Fruit fly (Drosophila melanogaster) whole organism, prepupa: ENCODE data around the gene CG4572.
A peak's percentile ranks its signal among the peaks of the same experiment; 100 is the strongest.

Experiments
- CG10631 ChIP-seq: fragments of 200-800 bp; sonication (Bioruptor generic); optimal IDR thresholded peaks from 2 replicates; lab custom pipeline; 2016; ENCODE audit warnings: missing biosample characterization, missing genetic modification characterization
- CG10669 ChIP-seq: fragments of 200-800 bp; sonication (Bioruptor generic); optimal IDR thresholded peaks from 3 replicates; lab custom pipeline; 2018; ENCODE audit warnings: missing biosample characterization, mild to moderate bottlenecking, missing genetic modification characterization, moderate library complexity
- CG11294 ChIP-seq: fragments of 200-800 bp; sonication (Bioruptor generic); IDR thresholded peaks from 2 replicates; pipeline ENCODE4 v1.3.6; 2022; ENCODE audit warnings: missing biosample characterization, missing genetic modification characterization
- CG11762 ChIP-seq: fragments of 200-800 bp; sonication (Bioruptor generic); optimal IDR thresholded peaks from 3 replicates; lab custom pipeline; 2016; ENCODE audit warnings: missing biosample characterization, missing genetic modification characterization; ENCODE audit not compliant: insufficient read depth
- CG11902 ChIP-seq: fragments of 200-800 bp; sonication (Bioruptor generic); optimal IDR thresholded peaks from 3 replicates; lab custom pipeline; 2016; ENCODE audit warnings: missing biosample characterization, missing genetic modification characterization
- CG15336 ChIP-seq: fragments of 200-800 bp; sonication (Bioruptor generic); IDR thresholded peaks from 2 replicates; pipeline ENCODE4 v1.3.6; 2022; ENCODE audit warnings: missing biosample characterization, missing genetic modification characterization
- CG3032 ChIP-seq: fragments of 200-800 bp; optimal IDR thresholded peaks from 2 replicates; lab custom pipeline; 2019; ENCODE audit warnings: missing biosample characterization, mild to moderate bottlenecking, missing genetic modification characterization, moderate library complexity
- CG31627 ChIP-seq: fragments of 200-800 bp; sonication (Bioruptor generic); optimal IDR thresholded peaks from 3 replicates; lab custom pipeline; 2016; ENCODE audit warnings: missing biosample characterization, missing genetic modification characterization
- CG32006 ChIP-seq: fragments of 200-800 bp; sonication (Bioruptor generic); optimal IDR thresholded peaks from 3 replicates; lab custom pipeline; 2017; ENCODE audit warnings: missing biosample characterization, mild to moderate bottlenecking, missing genetic modification characterization
- CG34406 ChIP-seq: fragments of 200-800 bp; sonication (Bioruptor generic); optimal IDR thresholded peaks from 3 replicates; lab custom pipeline; 2016; ENCODE audit warnings: missing biosample characterization, missing genetic modification characterization
- CG3919 ChIP-seq: fragments of 200-800 bp; sonication (Bioruptor generic); optimal IDR thresholded peaks from 3 replicates; lab custom pipeline; 2016; ENCODE audit warnings: missing biosample characterization, missing genetic modification characterization
- CG6163 ChIP-seq: fragments of 200-800 bp; sonication (Bioruptor generic); IDR thresholded peaks from 3 replicates; pipeline ENCODE4 v1.3.6; 2022; ENCODE audit warnings: missing biosample characterization, missing genetic modification characterization
- CG6854 ChIP-seq: fragments of 200-800 bp; sonication (Bioruptor generic); optimal IDR thresholded peaks from 2 replicates; lab custom pipeline; 2017; ENCODE audit warnings: missing biosample characterization, mild to moderate bottlenecking, missing genetic modification characterization
- CG7368 ChIP-seq: fragments of 200-800 bp; sonication (Bioruptor generic); optimal IDR thresholded peaks from 3 replicates; lab custom pipeline; 2016; ENCODE audit warnings: missing biosample characterization, missing genetic modification characterization
- CG8119 ChIP-seq: fragments of 200-800 bp; sonication (Bioruptor generic); IDR thresholded peaks from 3 replicates; pipeline ENCODE4 v1.3.6; 2022; ENCODE audit warnings: missing biosample characterization, missing genetic modification characterization
- CG8632 ChIP-seq: fragments of 200-800 bp; sonication (Bioruptor generic); optimal IDR thresholded peaks from 3 replicates; lab custom pipeline; 2016; ENCODE audit warnings: missing biosample characterization, missing genetic modification characterization
- CG9139 ChIP-seq: fragments of 200-800 bp; sonication (Bioruptor generic); optimal IDR thresholded peaks from 3 replicates; lab custom pipeline; 2017; ENCODE audit warnings: missing biosample characterization, mild to moderate bottlenecking, missing genetic modification characterization
- Eip78C ChIP-seq: fragments of 200-800 bp; sonication (Bioruptor generic); peaks from one replicate; lab custom pipeline; 2016; ENCODE audit warnings: missing biosample characterization, missing genetic modification characterization
- Eip93F ChIP-seq: fragments of 200-800 bp; sonication (Bioruptor generic); optimal IDR thresholded peaks from 2 replicates; lab custom pipeline; 2016; ENCODE audit warnings: missing biosample characterization, mild to moderate bottlenecking, missing genetic modification characterization
- Gug ChIP-seq: fragments of 200-800 bp; sonication (Bioruptor generic); IDR thresholded peaks from 2 replicates; pipeline ENCODE4 v1.3.6; 2022; ENCODE audit warnings: missing biosample characterization, missing genetic modification characterization
- Hr39 ChIP-seq: fragments of 200-800 bp; sonication (Bioruptor generic); optimal IDR thresholded peaks from 2 replicates; lab custom pipeline; 2016; ENCODE audit warnings: missing biosample characterization, missing genetic modification characterization
- Hr4 ChIP-seq: fragments of 200-800 bp; sonication (Bioruptor generic); optimal IDR thresholded peaks from 3 replicates; lab custom pipeline; 2016; ENCODE audit warnings: missing biosample characterization, missing genetic modification characterization
- Met ChIP-seq: fragments of 200-800 bp; sonication (Bioruptor generic); optimal IDR thresholded peaks from 3 replicates; lab custom pipeline; 2016; ENCODE audit warnings: missing biosample characterization, missing genetic modification characterization
- OdsH ChIP-seq: fragments of 200-800 bp; sonication (Bioruptor generic); optimal IDR thresholded peaks from 3 replicates; lab custom pipeline; 2016; ENCODE audit warnings: missing biosample characterization, missing genetic modification characterization
- Smox ChIP-seq: fragments of 200-800 bp; sonication (Bioruptor generic); optimal IDR thresholded peaks from 3 replicates; lab custom pipeline; 2016; ENCODE audit warnings: missing biosample characterization, missing genetic modification characterization
- Sox102F ChIP-seq: fragments of 200-800 bp; sonication (Bioruptor generic); optimal IDR thresholded peaks from 2 replicates; lab custom pipeline; 2016; ENCODE audit warnings: missing biosample characterization, mild to moderate bottlenecking, missing genetic modification characterization
- Sox14 ChIP-seq: fragments of 200-800 bp; sonication (Bioruptor generic); optimal IDR thresholded peaks from 3 replicates; lab custom pipeline; 2016; ENCODE audit warnings: missing biosample characterization, missing genetic modification characterization
- Sox15 ChIP-seq: fragments of 200-800 bp; sonication (Bioruptor generic); optimal IDR thresholded peaks from 3 replicates; lab custom pipeline; 2016; ENCODE audit warnings: missing biosample characterization, missing genetic modification characterization
- achi ChIP-seq: fragments of 200-800 bp; sonication (Bioruptor generic); optimal IDR thresholded peaks from 3 replicates; lab custom pipeline; 2016; ENCODE audit warnings: missing biosample characterization, missing genetic modification characterization
- acj6 ChIP-seq: fragments of 200-800 bp; sonication (Bioruptor generic); optimal IDR thresholded peaks from 3 replicates; lab custom pipeline; 2016; ENCODE audit warnings: missing biosample characterization, missing genetic modification characterization
- cyc ChIP-seq: fragments of 200-800 bp; sonication (Bioruptor generic); optimal IDR thresholded peaks from 3 replicates; lab custom pipeline; 2016; ENCODE audit warnings: missing biosample characterization, missing genetic modification characterization
- eg ChIP-seq: fragments of 200-800 bp; sonication (Bioruptor generic); IDR thresholded peaks from 3 replicates; pipeline ENCODE4 v1.3.6; 2022; ENCODE audit warnings: missing biosample characterization, missing genetic modification characterization
- fkh ChIP-seq: fragments of 200-800 bp; sonication (Bioruptor generic); optimal IDR thresholded peaks from 3 replicates; lab custom pipeline; 2017; ENCODE audit warnings: missing biosample characterization, mild to moderate bottlenecking, missing genetic modification characterization, moderate library complexity
- lz ChIP-seq: fragments of 200-800 bp; sonication (Bioruptor generic); optimal IDR thresholded peaks from 3 replicates; lab custom pipeline; 2016; ENCODE audit warnings: missing biosample characterization, missing genetic modification characterization
- salr ChIP-seq, 2 experiments: fragments of 200-800 bp; sonication (Bioruptor generic); optimal IDR thresholded peaks; 3 replicates each; lab custom pipeline; 2016 to 2018; ENCODE audit warnings: missing biosample characterization in 2 of 2, missing genetic modification characterization in 2 of 2, mild to moderate bottlenecking in 1 of 2
- spab ChIP-seq: fragments of 200-800 bp; sonication (Bioruptor generic); optimal IDR thresholded peaks from 2 replicates; lab custom pipeline; 2017; ENCODE audit warnings: missing biosample characterization, mild to moderate bottlenecking, missing genetic modification characterization, missing genetic modification reagents
- svp ChIP-seq: fragments of 200-800 bp; sonication (Bioruptor generic); peaks from one replicate; lab custom pipeline; 2016; ENCODE audit warnings: missing biosample characterization, missing genetic modification characterization
- topi ChIP-seq: fragments of 200-800 bp; sonication (Bioruptor generic); optimal IDR thresholded peaks from 3 replicates; lab custom pipeline; 2016; ENCODE audit warnings: missing biosample characterization, missing genetic modification characterization
- vri ChIP-seq: fragments of 200-800 bp; sonication (Bioruptor generic); optimal IDR thresholded peaks from 3 replicates; lab custom pipeline; 2016; ENCODE audit warnings: missing biosample characterization, mild to moderate bottlenecking, missing genetic modification characterization

The CG4572 gene

dm6 chr3R:19895305-19895704 is 31.1 kb upstream of the CG4572 start:
- TF ChIP-seq CG34406, result no peak
- no peak for TF ChIP-seq cyc (GFP tag; lab: Kevin White, UChicago)
- no peak for TF ChIP-seq vri (GFP tag; lab: Kevin White, UChicago)
- TF ChIP-seq salr (GFP tag; optimal IDR thresholded peaks at IDR 0.05; lab: Kevin White, UChicago), result no peak
- TF ChIP-seq CG3032, result no peak
- TF ChIP-seq OdsH (GFP tag; lab: Kevin White, UChicago), result no peak
- TF ChIP-seq CG32006, result no peak
- no peak for TF ChIP-seq CG6854

dm6 chr3R:19892046-19892445 is 27.9 kb upstream of the CG4572 start:
- TF ChIP-seq achi (GFP tag; lab: Kevin White, UChicago) (peak; percentile 32), CG11762 (no peak), CG10631 (GFP tag; lab: Kevin White, UChicago) (peak; percentile 43), CG3919 (GFP tag; lab: Kevin White, UChicago) (peak; percentile 38), CG10669 (peak; percentile 16), CG3032 (no peak), Gug (GFP tag; lab: Robert Waterston, UW) (no peak), topi (GFP tag; lab: Kevin White, UChicago) (no peak), OdsH (GFP tag; lab: Kevin White, UChicago) (peak; percentile 21), cyc (GFP tag; lab: Kevin White, UChicago) (peak; percentile 33), CG6163 (GFP tag; lab: Robert Waterston, UW) (peak; percentile 56), CG7368 (no peak), CG11294 (GFP tag; lab: Robert Waterston, UW) (peak; percentile 58; the same call in 1 of the 2 replicates), CG15336 (GFP tag; lab: Robert Waterston, UW) (peak; percentile 72), eg (GFP tag; lab: Robert Waterston, UW) (peak; percentile 66; the same call in 2 of the 3 replicates), Eip93F (no peak), Smox (GFP tag; lab: Kevin White, UChicago) (no peak), CG8119 (GFP tag; lab: Robert Waterston, UW) (peak; percentile 58), Hr39 (peak; percentile 40), salr (GFP tag; optimal IDR thresholded peaks at IDR 0.05; lab: Kevin White, UChicago) (peak in 1 of 2 experiments; percentile 6), CG11902 (GFP tag; lab: Kevin White, UChicago) (peak; percentile 6), Sox14 (GFP tag; lab: Kevin White, UChicago) (peak; percentile 37), Sox15 (no peak), CG31627 (GFP tag; lab: Kevin White, UChicago) (peak; percentile 35), CG9139 (no peak), svp (GFP tag; lab: Kevin White, UChicago) (peak; percentile 76), Hr4 (GFP tag; lab: Kevin White, UChicago) (peak; percentile 50), acj6 (GFP tag; lab: Kevin White, UChicago) (peak; percentile 19), Eip78C (GFP tag; lab: Kevin White, UChicago) (peak; percentile 78), fkh (GFP tag; lab: Kevin White, UChicago) (no peak), CG32006 (peak; percentile 48), CG8632 (GFP tag; lab: Kevin White, UChicago) (no peak), Sox102F (GFP tag; lab: Kevin White, UChicago) (no peak), lz (GFP tag; lab: Kevin White, UChicago) (peak; percentile 26), Met (GFP tag; lab: Kevin White, UChicago) (peak; percentile 34)

- TF ChIP-seq CG6854 (no peak), Eip78C (GFP tag; lab: Kevin White, UChicago) (peak; percentile 59), CG32006 (no peak), spab (GFP tag; lab: Kevin White, UChicago) (no peak), eg (GFP tag; lab: Robert Waterston, UW) (0 out of 3 replicates have a peak, but pooled peaks have one; percentile 26)
- TF ChIP-seq, all 60 proteins: peak for 2
These were observed 27.2 kb upstream of the CG4572 start for dm6 chr3R:19891363-19891762.
